Fruit fly (Drosophila melanogaster) whole organism, embryonic: ENCODE results near the gene hiro.
A peak's percentile ranks its signal among the peaks of the same experiment; 100 is the strongest.

Experiments
- Abd-B ChIP-seq: fragments of 200-800 bp; sonication (Bioruptor generic); optimal IDR thresholded peaks from 2 replicates; lab custom pipeline; 2018; ENCODE audit warnings: missing biosample characterization, mild to moderate bottlenecking, missing genetic modification characterization, moderate library complexity
- BtbVII ChIP-seq: fragments of 200-800 bp; sonication (Bioruptor generic); optimal IDR thresholded peaks from 3 replicates; lab custom pipeline; 2017; ENCODE audit warnings: missing biosample characterization, mild to moderate bottlenecking, missing genetic modification characterization
- CG11560 ChIP-seq: fragments of 200-800 bp; sonication (Bioruptor generic); IDR thresholded peaks from 3 replicates; pipeline ENCODE4 v1.3.6; 2022; ENCODE audit warnings: missing biosample characterization, missing genetic modification characterization
- CG12104 ChIP-seq: fragments of 200-800 bp; sonication (Bioruptor generic); optimal IDR thresholded peaks from 3 replicates; lab custom pipeline; 2016; ENCODE audit warnings: missing biosample characterization, missing genetic modification characterization
- CG13894 ChIP-seq: fragments of 200-800 bp; sonication (Bioruptor generic); optimal IDR thresholded peaks from 3 replicates; lab custom pipeline; 2018; ENCODE audit warnings: missing biosample characterization, mild to moderate bottlenecking, missing genetic modification characterization, moderate library complexity
- CG14050 ChIP-seq: fragments of 200-800 bp; sonication (Bioruptor generic); IDR thresholded peaks from 3 replicates; pipeline ENCODE4 v1.3.6; 2022; ENCODE audit warnings: missing biosample characterization, missing genetic modification characterization
- CG2120 ChIP-seq: fragments of 200-800 bp; sonication (Bioruptor generic); optimal IDR thresholded peaks from 3 replicates; lab custom pipeline; 2016; ENCODE audit warnings: missing biosample characterization, missing genetic modification characterization
- CG30403 ChIP-seq: fragments of 200-800 bp; sonication (Bioruptor generic); optimal IDR thresholded peaks from 3 replicates; lab custom pipeline; 2016; ENCODE audit warnings: missing biosample characterization, missing genetic modification characterization
- CG31365 ChIP-seq: fragments of 200-800 bp; sonication (Bioruptor generic); optimal IDR thresholded peaks from 2 replicates; lab custom pipeline; 2018; ENCODE audit warnings: missing biosample characterization, mild to moderate bottlenecking, missing genetic modification characterization
- CG4328 ChIP-seq: fragments of 200-800 bp; sonication (Bioruptor generic); optimal IDR thresholded peaks from 3 replicates; lab custom pipeline; 2017; ENCODE audit warnings: missing biosample characterization, missing genetic modification reagents, missing genetic modification characterization
- CG4404 ChIP-seq: fragments of 200-800 bp; sonication (Bioruptor generic); IDR thresholded peaks from 2 replicates; pipeline ENCODE4 v1.3.6; 2022; ENCODE audit warnings: missing biosample characterization, missing genetic modification characterization
- CG6683 ChIP-seq: fragments of 200-800 bp; sonication (Bioruptor generic); optimal IDR thresholded peaks from 2 replicates; lab custom pipeline; 2017; ENCODE audit warnings: missing biosample characterization, mild to moderate bottlenecking, missing genetic modification characterization, missing genetic modification reagents
- CG6813 ChIP-seq: fragments of 200-800 bp; sonication (Bioruptor generic); optimal IDR thresholded peaks from 2 replicates; lab custom pipeline; 2017; ENCODE audit warnings: missing biosample characterization, missing genetic modification characterization, mild to moderate bottlenecking, moderate library complexity, missing genetic modification reagents
- CG8281 ChIP-seq: fragments of 200-800 bp; sonication (Bioruptor generic); optimal IDR thresholded peaks from 2 replicates; lab custom pipeline; 2018; ENCODE audit warnings: missing biosample characterization, mild to moderate bottlenecking, missing genetic modification characterization, moderate library complexity
- CG9932 ChIP-seq: fragments of 200-800 bp; sonication (Bioruptor generic); IDR thresholded peaks from 2 replicates; pipeline ENCODE4 v1.3.6; 2022; ENCODE audit warnings: missing biosample characterization, missing genetic modification characterization
- D ChIP-seq, 2 experiments: fragments of 200-800 bp in 1 of 2; fragments of >200 bp in 1 of 2; sonication (Bioruptor generic) in 1 of 2; optimal IDR thresholded peaks; 2 replicates in 1 of 2; 3 replicates in 1 of 2; lab custom pipeline; 2017; ENCODE audit warnings: mild to moderate bottlenecking in 1 of 2, missing biosample characterization in 1 of 2, missing genetic modification characterization in 1 of 2, missing genetic modification reagents in 1 of 2
- Gsc ChIP-seq: fragments of 200-800 bp; sonication (Bioruptor generic); IDR thresholded peaks from 2 replicates; pipeline ENCODE4 v1.3.6; 2022; ENCODE audit warnings: missing biosample characterization, missing genetic modification characterization
- Gug ChIP-seq: fragments of 200-800 bp; sonication (Bioruptor generic); IDR thresholded peaks from 4 replicates; pipeline ENCODE4 v1.3.6; 2022; ENCODE audit warnings: missing biosample characterization, missing genetic modification characterization
- Hmx ChIP-seq: fragments of 200-800 bp; sonication (Bioruptor generic); optimal IDR thresholded peaks from 2 replicates; lab custom pipeline; 2016; ENCODE audit warnings: missing biosample characterization, missing genetic modification characterization
- Nf-YC ChIP-seq: fragments of 200-800 bp; optimal IDR thresholded peaks from 3 replicates; lab custom pipeline; 2019; ENCODE audit warnings: missing biosample characterization, mild to moderate bottlenecking, missing genetic modification characterization, moderate library complexity
- Oli ChIP-seq: fragments of 200-800 bp; sonication (Bioruptor generic); optimal IDR thresholded peaks from 2 replicates; lab custom pipeline; 2018; ENCODE audit warnings: missing biosample characterization, mild to moderate bottlenecking, missing genetic modification characterization, moderate library complexity
- Ptx1 ChIP-seq: fragments of 200-800 bp; sonication (Bioruptor generic); IDR thresholded peaks from 2 replicates; pipeline ENCODE4 v1.3.6; 2022; ENCODE audit warnings: missing biosample characterization, missing genetic modification characterization
- Rx ChIP-seq: fragments of 200-800 bp; sonication (Bioruptor generic); IDR thresholded peaks from 2 replicates; pipeline ENCODE4 v1.3.6; 2022; ENCODE audit warnings: missing biosample characterization, missing genetic modification characterization
- Taf1 ChIP-seq: fragments of 200-800 bp; sonication (Bioruptor generic); IDR thresholded peaks from 2 replicates; pipeline ENCODE4 v1.3.6; 2022; ENCODE audit warnings: missing biosample characterization, missing genetic modification characterization
- Trl ChIP-seq, 3 experiments: fragments of >200 bp in 2 of 3; fragments of 200-800 bp in 1 of 3; sonication (Bioruptor generic) in 1 of 3; optimal IDR thresholded peaks; 2 replicates in 1 of 3; 3 replicates in 2 of 3; lab custom pipeline; 2016 to 2017; ENCODE audit warnings: missing biosample characterization in 1 of 3, missing genetic modification characterization in 1 of 3
- Usf ChIP-seq: fragments of 200-800 bp; sonication (Bioruptor generic); optimal IDR thresholded peaks from 2 replicates; lab custom pipeline; 2017; ENCODE audit warnings: missing genotype, missing biosample characterization, missing genetic modification characterization
- al ChIP-seq: fragments of 200-800 bp; sonication (Bioruptor generic); IDR thresholded peaks from 2 replicates; pipeline ENCODE4 v1.3.6; 2022; ENCODE audit warnings: missing biosample characterization, missing genetic modification characterization
- ci ChIP-seq: fragments of 200-800 bp; sonication (Bioruptor generic); IDR thresholded peaks from 3 replicates; pipeline ENCODE4 v1.3.6; 2022; ENCODE audit warnings: missing biosample characterization, missing genetic modification characterization
- crp ChIP-seq, 2 experiments: fragments of 200-800 bp; sonication (Bioruptor generic); optimal IDR thresholded peaks; 2 replicates in 1 of 2; 3 replicates in 1 of 2; lab custom pipeline; 2017; ENCODE audit warnings: missing biosample characterization in 2 of 2, missing genetic modification characterization in 2 of 2, mild to moderate bottlenecking in 1 of 2, moderate library complexity in 1 of 2
- emc ChIP-seq: fragments of 200-800 bp; sonication (Bioruptor generic); optimal IDR thresholded peaks from 2 replicates; lab custom pipeline; 2016; ENCODE audit warnings: missing biosample characterization, missing genetic modification characterization
- en ChIP-seq: fragments of 200-800 bp; sonication (Bioruptor generic); optimal IDR thresholded peaks from 2 replicates; lab custom pipeline; 2016; ENCODE audit warnings: missing biosample characterization, missing genetic modification characterization
- fd64A ChIP-seq: fragments of 200-800 bp; sonication (Bioruptor generic); optimal IDR thresholded peaks from 3 replicates; lab custom pipeline; 2018; ENCODE audit warnings: missing biosample characterization, mild to moderate bottlenecking, missing genetic modification characterization
- ftz-f1 ChIP-seq: fragments of 200-800 bp; sonication (Bioruptor generic); optimal IDR thresholded peaks from 2 replicates; lab custom pipeline; 2016; ENCODE audit warnings: missing biosample characterization, missing genetic modification characterization
- gem ChIP-seq: fragments of 200-800 bp; sonication (Bioruptor generic); optimal IDR thresholded peaks from 2 replicates; lab custom pipeline; 2019; ENCODE audit warnings: missing biosample characterization, mild to moderate bottlenecking, missing genetic modification characterization, moderate library complexity
- lola ChIP-seq, 3 experiments: fragments of >200 bp in 2 of 3; fragments of 200-800 bp in 1 of 3; sonication (Bioruptor generic) in 1 of 3; optimal IDR thresholded peaks; 2 replicates each; lab custom pipeline; 2017 to 2019; ENCODE audit warnings: missing biosample characterization in 3 of 3, missing genetic modification characterization in 3 of 3, mild to moderate bottlenecking in 1 of 3, moderate library complexity in 1 of 3
- pnt ChIP-seq: fragments of 200-800 bp; sonication (Bioruptor generic); optimal IDR thresholded peaks from 3 replicates; lab custom pipeline; 2016; ENCODE audit warnings: missing biosample characterization, missing genetic modification characterization
- psq ChIP-seq: fragments of 200-800 bp; sonication (Bioruptor generic); optimal IDR thresholded peaks from 2 replicates; lab custom pipeline; 2017; ENCODE audit warnings: missing biosample characterization, missing genetic modification characterization
- pzg ChIP-seq: fragments of 200-800 bp; sonication (Bioruptor generic); optimal IDR thresholded peaks from 3 replicates; lab custom pipeline; 2018; ENCODE audit warnings: missing biosample characterization, mild to moderate bottlenecking, missing genetic modification characterization, moderate library complexity
- row ChIP-seq: fragments of 200-800 bp; sonication (Bioruptor generic); IDR thresholded peaks from 3 replicates; pipeline ENCODE4 v1.3.6; 2022; ENCODE audit warnings: missing biosample characterization, missing genetic modification characterization
- sd ChIP-seq: fragments of 200-800 bp; sonication (Bioruptor generic); optimal IDR thresholded peaks from 3 replicates; lab custom pipeline; 2018; ENCODE audit warnings: missing biosample characterization, mild to moderate bottlenecking, missing genetic modification characterization, moderate library complexity
- sens-2 ChIP-seq: fragments of 200-800 bp; sonication (Bioruptor generic); IDR thresholded peaks from 2 replicates; pipeline ENCODE4 v1.3.6; 2022; ENCODE audit warnings: missing biosample characterization, missing genetic modification characterization
- slou ChIP-seq: fragments of 200-800 bp; sonication (Bioruptor generic); optimal IDR thresholded peaks from 3 replicates; lab custom pipeline; 2016; ENCODE audit warnings: missing biosample characterization, missing genetic modification characterization
- sqz ChIP-seq: fragments of 200-800 bp; sonication (Bioruptor generic); optimal IDR thresholded peaks from 3 replicates; lab custom pipeline; 2018; ENCODE audit warnings: missing biosample characterization, mild to moderate bottlenecking, missing genetic modification characterization
- trh ChIP-seq: fragments of 200-800 bp; sonication (Bioruptor generic); optimal IDR thresholded peaks from 2 replicates; lab custom pipeline; 2016; ENCODE audit warnings: missing biosample characterization, missing genetic modification characterization
- tup ChIP-seq: fragments of 200-800 bp; sonication (Bioruptor generic); optimal IDR thresholded peaks from 2 replicates; lab custom pipeline; 2016; ENCODE audit warnings: missing biosample characterization, mild to moderate bottlenecking, missing genetic modification characterization, moderate library complexity
- unpg ChIP-seq: fragments of 200-800 bp; sonication (Bioruptor generic); optimal IDR thresholded peaks from 3 replicates; lab custom pipeline; 2018; ENCODE audit warnings: missing biosample characterization, mild to moderate bottlenecking, missing genetic modification characterization, moderate library complexity
- zen ChIP-seq: fragments of 200-800 bp; sonication (Bioruptor generic); optimal IDR thresholded peaks from 3 replicates; lab custom pipeline; 2018; ENCODE audit warnings: missing biosample characterization, mild to moderate bottlenecking, missing genetic modification characterization, moderate library complexity
- zfh1 ChIP-seq: fragments of 200-800 bp; sonication (Bioruptor generic); IDR thresholded peaks from 3 replicates; pipeline ENCODE4 v1.3.6; 2022; ENCODE audit warnings: missing biosample characterization, missing genetic modification characterization

hiro gene

dm6 chr3L:696404-697054 lies 8.8 kb upstream of the hiro start (continued):
- TF ChIP-seq CG2120 (GFP tag; lab: Kevin White, UChicago): peak; percentile 83
- peak; percentile 77 for TF ChIP-seq Nf-YC
- peak; percentile 90 for TF ChIP-seq Taf1 (GFP tag; lab: Robert Waterston, UW)
- TF ChIP-seq Ptx1 (GFP tag; lab: Robert Waterston, UW): peak; percentile 96
- TF ChIP-seq CG14050 (GFP tag; lab: Robert Waterston, UW): peak; percentile 91
- TF ChIP-seq gem (tag; lab: Kevin White, UChicago): peak; percentile 97
- TF ChIP-seq CG13894 (tag; lab: Kevin White, UChicago): peak; percentile 100
- TF ChIP-seq slou (GFP tag; lab: Kevin White, UChicago): peak; percentile 74
- TF ChIP-seq CG9932 (GFP tag; lab: Robert Waterston, UW): peak; percentile 91
- peak in 1 of 3 experiments; percentile 97 for TF ChIP-seq lola (GFP tag; optimal IDR thresholded peaks at IDR 0.05; lab: Kevin White, UChicago)
- TF ChIP-seq CG30403 (GFP tag; lab: Kevin White, UChicago): peak; percentile 92
- no peak for TF ChIP-seq emc (GFP tag; lab: Kevin White, UChicago)
- TF ChIP-seq CG11560 (tag; lab: Robert Waterston, UW): peak; percentile 86
- TF ChIP-seq CG31365 (tag; lab: Kevin White, UChicago): peak; percentile 85
- TF ChIP-seq Usf (GFP tag; lab: Kevin White, UChicago): peak; percentile 89
- peak; percentile 6 for TF ChIP-seq en (GFP tag; lab: Kevin White, UChicago)
- no peak for TF ChIP-seq Trl (optimal IDR thresholded peaks at IDR 0.05; lab: Kevin White, UChicago)
- TF ChIP-seq Trl (GFP tag; optimal IDR thresholded peaks at IDR 0.05; lab: Kevin White, UChicago): peak; percentile 61
- TF ChIP-seq Rx (GFP tag; lab: Robert Waterston, UW): peak; percentile 93
- no peak for TF ChIP-seq D (optimal IDR thresholded peaks at IDR 0.05; lab: Kevin White, UChicago)
- TF ChIP-seq D (GFP tag; optimal IDR thresholded peaks at IDR 0.05; lab: Kevin White, UChicago): peak; percentile 96
- TF ChIP-seq unpg (GFP tag; lab: Kevin White, UChicago): peak; percentile 97
- TF ChIP-seq sens-2 (GFP tag; lab: Robert Waterston, UW): peak; percentile 89
- peak; percentile 65 for TF ChIP-seq pnt (GFP tag; lab: Kevin White, UChicago)
- peak; percentile 90 for TF ChIP-seq al (GFP tag; lab: Robert Waterston, UW)
- TF ChIP-seq psq (GFP tag; lab: Kevin White, UChicago): peak; percentile 73
- TF ChIP-seq Gsc: peak; percentile 87
- TF ChIP-seq zen: peak; percentile 96
- TF ChIP-seq zfh1: peak; percentile 97
- TF ChIP-seq Gug: peak; percentile 93
- TF ChIP-seq BtbVII: peak; percentile 97
- peak; percentile 90 for TF ChIP-seq trh (GFP tag; lab: Kevin White, UChicago)
- peak; percentile 4 for TF ChIP-seq ftz-f1
- TF ChIP-seq crp (GFP tag; optimal IDR thresholded peaks at IDR 0.05; lab: Kevin White, UChicago): peak in 1 of 2 experiments; percentile 57
- TF ChIP-seq Abd-B (GFP tag; lab: Kevin White, UChicago): peak; percentile 95
- peak; percentile 97 for TF ChIP-seq CG6813 (GFP tag; lab: Kevin White, UChicago)
- peak; percentile 92 for TF ChIP-seq sqz (GFP tag; lab: Kevin White, UChicago)
- peak; percentile 90 for TF ChIP-seq CG6683 (GFP tag; lab: Kevin White, UChicago)
- peak; percentile 97 for TF ChIP-seq Oli
- peak; percentile 4 for TF ChIP-seq pzg (GFP tag; lab: Kevin White, UChicago)
- TF ChIP-seq ci (GFP tag; lab: Robert Waterston, UW): peak; percentile 98
- peak; percentile 81 for TF ChIP-seq tup (GFP tag; lab: Kevin White, UChicago)
- TF ChIP-seq CG12104 (GFP tag; lab: Kevin White, UChicago): peak; percentile 90
- peak; percentile 74 for TF ChIP-seq CG4328 (GFP tag; lab: Kevin White, UChicago)
- TF ChIP-seq CG4404 (GFP tag; lab: Robert Waterston, UW): peak; percentile 96
- peak; percentile 76 for TF ChIP-seq sd (tag; lab: Kevin White, UChicago)
- TF ChIP-seq Hmx (GFP tag; lab: Kevin White, UChicago): no peak
- peak; percentile 88 for TF ChIP-seq CG8281 (tag; lab: Kevin White, UChicago)
- TF ChIP-seq fd64A (GFP tag; lab: Kevin White, UChicago): peak; percentile 89
- peak; percentile 95 for TF ChIP-seq row (GFP tag; lab: Robert Waterston, UW)
